Worm (Caenorhabditis elegans): ENCODE data around the gene F36H1.12.

F36H1.12 gene

DNA sequence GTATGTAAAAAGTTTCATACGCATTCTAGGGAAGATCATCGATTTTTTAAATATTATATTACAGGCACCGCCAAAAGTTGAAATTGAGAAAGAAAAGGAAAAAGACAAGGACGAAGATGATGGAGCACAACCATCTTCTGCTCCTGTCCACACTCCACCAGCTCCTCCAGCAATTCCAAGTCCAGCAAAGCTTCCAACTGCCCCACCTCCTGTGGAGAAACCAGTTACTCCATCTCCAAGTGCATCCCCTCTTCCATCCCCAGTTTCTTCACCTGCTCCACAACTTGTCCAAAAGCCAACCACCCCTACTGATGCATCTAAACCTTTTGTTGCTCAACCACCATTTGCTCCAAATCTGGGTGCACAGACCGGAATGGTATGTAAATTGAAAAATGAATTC, 1.5 kb downstream of the F36H1.12 start:
- no peak for TF ChIP-seq efl-1 (optimal IDR thresholded peaks at IDR 0.05)
- TF ChIP-seq efl-1 (GFP tag; optimal IDR thresholded peaks at IDR 0.05 in 1 of 2), result no peak
- no peak for TF ChIP-seq ceh-88 (GFP tag; IDR thresholded peaks at IDR 0.05)
- TF ChIP-seq lin-13 (GFP tag; optimal IDR thresholded peaks at IDR 0.05), result no peak
- no peak for TF ChIP-seq blmp-1 (tag; optimal IDR thresholded peaks at IDR 0.05)
- TF ChIP-seq nhr-85 (tag), result no peak

DNA sequence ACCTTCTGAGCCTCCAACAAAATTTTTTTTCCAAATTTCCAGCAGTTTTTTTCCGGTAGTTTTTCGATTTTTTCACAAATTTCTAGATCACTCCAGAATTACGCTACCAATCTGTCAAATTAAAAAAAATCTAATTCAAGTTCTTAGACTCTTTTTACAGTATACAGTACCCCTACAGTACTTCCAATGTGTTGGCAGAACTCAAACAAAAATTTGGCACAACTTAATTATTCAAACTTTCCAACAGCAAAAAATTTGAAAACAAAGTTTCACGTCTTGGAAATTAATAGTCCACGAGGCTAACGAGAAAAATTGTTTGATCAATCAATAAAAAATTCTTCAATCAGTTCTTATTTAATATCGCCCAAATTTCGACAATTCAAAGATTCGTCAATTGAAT, 3.7 kb downstream of the F36H1.12 start, which contains the start of gene F36H1.3:
F36H1.3 (plus strand) TSS at position 323 of the 400 bp plus-strand sequence.
- TF ChIP-seq nhr-77 (tag; optimal IDR thresholded peaks at IDR 0.05), result no peak
- no peak for TF ChIP-seq nhr-12 (tag; optimal IDR thresholded peaks at IDR 0.05)
- no peak for TF ChIP-seq lin-13 (GFP tag; optimal IDR thresholded peaks at IDR 0.05)

- TF ChIP-seq lsy-2 (tag; optimal IDR thresholded peaks at IDR 0.05) (no peak), efl-1 (optimal IDR thresholded peaks at IDR 0.05) (no peak), efl-1 (GFP tag; optimal IDR thresholded peaks at IDR 0.05 in 1 of 2) (no peak), nhr-237 (tag; optimal IDR thresholded peaks at IDR 0.05) (no peak), nhr-77 (tag; optimal IDR thresholded peaks at IDR 0.05) (no peak)
Measured at ce11 chrIV:11048871-11049270, 4.6 kb downstream of the F36H1.12 start, which contains the start of gene F36H1.11. F36H1.11 (plus strand) TSS chrIV:11049171.

DNA sequence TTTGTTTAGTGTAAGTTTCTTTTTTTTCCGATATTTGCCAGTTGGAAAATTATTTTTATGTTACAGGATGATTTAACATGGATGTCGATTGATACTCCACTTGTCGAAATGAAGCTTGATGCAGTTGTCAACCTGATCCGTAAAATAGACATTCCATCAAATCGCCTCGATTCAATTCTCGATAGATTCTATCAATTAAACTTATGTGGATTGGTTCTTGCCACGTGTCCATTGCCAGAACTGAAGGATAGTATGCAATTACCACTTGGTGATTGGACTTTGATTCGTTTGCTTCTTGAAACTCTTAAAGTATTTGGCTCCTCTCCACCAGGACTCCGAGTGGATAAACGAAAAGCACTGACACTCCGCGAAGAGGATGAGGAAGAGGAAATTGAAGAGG, 9.1 kb downstream of the F36H1.12 start:
- TF ChIP-seq alr-1 (tag; optimal IDR thresholded peaks at IDR 0.05; ENCODE audit: borderline replicate concordance) (no peak), aha-1 (tag; optimal IDR thresholded peaks at IDR 0.05) (no peak), sptf-1 (tag; optimal IDR thresholded peaks at IDR 0.05) (no peak)

DNA sequence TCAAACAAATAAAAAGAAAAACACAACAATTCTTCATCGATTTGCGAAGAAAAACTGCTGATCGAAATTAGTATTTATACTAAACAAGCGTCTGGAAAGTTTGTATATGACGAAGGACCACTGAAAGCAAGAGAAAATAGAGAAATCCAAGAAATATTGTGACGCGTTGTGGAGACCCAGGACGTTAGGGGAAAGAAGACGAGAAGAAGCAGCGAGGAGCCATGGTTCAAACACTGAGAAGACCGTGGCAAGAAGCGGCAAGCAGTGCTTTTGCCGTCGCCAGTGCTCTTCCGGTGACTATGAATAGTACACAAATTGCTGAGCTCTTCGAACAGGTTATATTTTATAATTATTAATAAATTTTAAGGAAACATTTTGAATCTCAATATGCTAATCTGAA, 14.8 kb downstream of the F36H1.12 start:
- TF ChIP-seq ceh-63 (GFP tag; optimal IDR thresholded peaks at IDR 0.05), result no peak
- TF ChIP-seq lin-13 (GFP tag; optimal IDR thresholded peaks at IDR 0.05), result no peak
- TF ChIP-seq lir-3 (tag; optimal IDR thresholded peaks at IDR 0.05; ENCODE audit: poor library complexity), result no peak
- TF ChIP-seq egl-13 (tag; optimal IDR thresholded peaks at IDR 0.05), result no peak
- TF ChIP-seq lin-14 (GFP tag; optimal IDR thresholded peaks at IDR 0.05), result no peak
- TF ChIP-seq isw-1 (GFP tag; IDR thresholded peaks at IDR 0.05), result no peak
- TF ChIP-seq snu-23 (GFP tag; optimal IDR thresholded peaks at IDR 0.05), result peak; percentile 15
- TF ChIP-seq elt-3 (tag; optimal IDR thresholded peaks at IDR 0.05), result no peak
- TF ChIP-seq efl-1 (optimal IDR thresholded peaks at IDR 0.05), result peak in 1 of 2 experiments; percentile 27
- TF ChIP-seq efl-1 (GFP tag; optimal IDR thresholded peaks at IDR 0.05 in 1 of 2), result peak in 1 of 2 experiments; percentile 22
- peak; percentile 1 for TF ChIP-seq rnt-1 (tag; optimal IDR thresholded peaks at IDR 0.05)
- peak in 1 of 2 experiments; percentile 7 for TF ChIP-seq lsy-2 (tag; optimal IDR thresholded peaks at IDR 0.05)
- no peak for TF ChIP-seq hlh-4 (tag; optimal IDR thresholded peaks at IDR 0.05)
- no peak for TF ChIP-seq skn-1 (tag; optimal IDR thresholded peaks at IDR 0.05)
- TF ChIP-seq nhr-237 (tag; optimal IDR thresholded peaks at IDR 0.05), result no peak
- no peak for TF ChIP-seq efl-3 (GFP tag; optimal IDR thresholded peaks at IDR 0.05)

ce11 chrIV:11038618-11038664, 15.1 kb downstream of the F36H1.12 start, which contains the start of gene kdin-1:
kdin-1 (plus strand) TSS chrIV:11038655.
- no peak for TF ChIP-seq nhr-47 (tag; optimal IDR thresholded peaks at IDR 0.05)
- no peak for TF ChIP-seq nhr-11 (tag; optimal IDR thresholded peaks at IDR 0.05)
- no peak for TF ChIP-seq mef-2 (tag; optimal IDR thresholded peaks at IDR 0.05)
- TF ChIP-seq isw-1 (GFP tag; IDR thresholded peaks at IDR 0.05), result no peak
- no peak for TF ChIP-seq elt-2 (tag; optimal IDR thresholded peaks at IDR 0.05)
- no peak for TF ChIP-seq xbp-1 (tag; optimal IDR thresholded peaks at IDR 0.05)
- TF ChIP-seq nhr-28 (tag; optimal IDR thresholded peaks at IDR 0.05), result no peak
- TF ChIP-seq lin-35 (GFP tag; optimal IDR thresholded peaks at IDR 0.05), result no peak
- no peak for TF ChIP-seq aly-2 (tag; optimal IDR thresholded peaks at IDR 0.05)
- TF ChIP-seq unc-130 (tag; optimal IDR thresholded peaks at IDR 0.05), result no peak
- TF ChIP-seq snu-23 (GFP tag; optimal IDR thresholded peaks at IDR 0.05), result no peak
- no peak for TF ChIP-seq fkh-4 (tag; optimal IDR thresholded peaks at IDR 0.05; ENCODE audit: borderline replicate concordance)
